Worm (Caenorhabditis elegans) whole organism, L3 larva: ENCODE data around the gene H06I04.3.

Source experiments
- ZK546.5 ChIP-seq: sonication (generic microtip); optimal IDR thresholded peaks from 2 replicates; lab custom pipeline; 2017; ENCODE audit warnings: missing biosample characterization, missing genetic modification characterization
- ceh-16 ChIP-seq: sonication (generic microtip); optimal IDR thresholded peaks from 2 replicates; lab custom pipeline; 2017; ENCODE audit warnings: missing biosample characterization, missing genetic modification characterization
- ceh-28 ChIP-seq: fragments of 150-350 bp; optimal IDR thresholded peaks from 2 replicates; lab custom pipeline; 2014; ENCODE audit warnings: missing biosample characterization, missing genetic modification reagents, missing genetic modification characterization
- ceh-82 ChIP-seq: fragments of 150-350 bp; optimal IDR thresholded peaks from 2 replicates; lab custom pipeline; 2014; ENCODE audit warnings: missing biosample characterization, missing genetic modification characterization
- ceh-9 ChIP-seq: sonication (generic microtip); optimal IDR thresholded peaks from 2 replicates; lab custom pipeline; 2018; ENCODE audit warnings: missing biosample characterization, missing genetic modification characterization
- daf-12 ChIP-seq: fragments of 150-350 bp; optimal IDR thresholded peaks from 2 replicates; lab custom pipeline; 2014; ENCODE audit warnings: missing biosample characterization, missing genetic modification reagents, missing genetic modification characterization
- egl-5 ChIP-seq: fragments of 150-350 bp; optimal IDR thresholded peaks from 2 replicates; lab custom pipeline; 2017; ENCODE audit warnings: missing biosample characterization, missing genetic modification reagents, missing genetic modification characterization, inconsistent platforms
- elt-1 ChIP-seq: fragments of 150-350 bp; optimal IDR thresholded peaks from 2 replicates; lab custom pipeline; 2014; ENCODE audit warnings: missing biosample characterization, missing genetic modification characterization
- elt-2 ChIP-seq: sonication (generic microtip); optimal IDR thresholded peaks from 2 replicates; lab custom pipeline; 2016; ENCODE audit warnings: missing genetic modification reagents, mild to moderate bottlenecking, missing genetic modification characterization, missing compliant biosample characterization
- elt-3 ChIP-seq, 3 experiments: fragments of 150-350 bp in 1 of 3; sonication (generic microtip) in 2 of 3; optimal IDR thresholded peaks; 2 replicates in 2 of 3; 4 replicates in 1 of 3; lab custom pipeline; 2014 to 2017; ENCODE audit warnings: missing biosample characterization in 3 of 3, missing genetic modification characterization in 3 of 3
- fkh-10 ChIP-seq: sonication (generic microtip); optimal IDR thresholded peaks from 2 replicates; lab custom pipeline; 2017; ENCODE audit warnings: missing biosample characterization, missing genetic modification reagents, missing genetic modification characterization
- fkh-2 ChIP-seq: fragments of 150-350 bp; optimal IDR thresholded peaks from 2 replicates; lab custom pipeline; 2014; ENCODE audit warnings: missing biosample characterization, missing genetic modification reagents, missing genetic modification characterization
- fos-1 ChIP-seq: fragments of 150-350 bp; optimal IDR thresholded peaks from 2 replicates; lab custom pipeline; 2014; ENCODE audit warnings: missing biosample characterization, missing genetic modification characterization
- hmg-11 ChIP-seq: sonication (generic microtip); optimal IDR thresholded peaks from 2 replicates; lab custom pipeline; 2016; ENCODE audit warnings: missing genetic modification characterization, missing compliant biosample characterization
- jun-1 ChIP-seq: fragments of 150-350 bp; optimal IDR thresholded peaks from 2 replicates; lab custom pipeline; 2014; ENCODE audit warnings: missing biosample characterization, missing genetic modification reagents, missing genetic modification characterization
- lin-39 ChIP-seq: fragments of 150-350 bp; optimal IDR thresholded peaks from 2 replicates; lab custom pipeline; 2018; ENCODE audit warnings: missing biosample characterization, missing genetic modification reagents, missing genetic modification characterization
- lsy-12 ChIP-seq: sonication (generic microtip); optimal IDR thresholded peaks from 2 replicates; lab custom pipeline; 2016; ENCODE audit warnings: mild to moderate bottlenecking, missing genetic modification characterization, missing compliant biosample characterization
- mdl-1 ChIP-seq: fragments of 150-350 bp; optimal IDR thresholded peaks from 2 replicates; lab custom pipeline; 2014; ENCODE audit warnings: missing biosample characterization, missing genetic modification characterization
- mml-1 ChIP-seq: fragments of 150-350 bp; sonication (generic microtip); optimal IDR thresholded peaks from 3 replicates; lab custom pipeline; 2014; ENCODE audit warnings: missing biosample characterization, missing genetic modification characterization
- nhr-11 ChIP-seq: fragments of 150-350 bp; optimal IDR thresholded peaks from 2 replicates; lab custom pipeline; 2014; ENCODE audit warnings: missing biosample characterization, missing genetic modification characterization
- nhr-12 ChIP-seq: fragments of 150-350 bp; optimal IDR thresholded peaks from 2 replicates; lab custom pipeline; 2014; ENCODE audit warnings: missing biosample characterization, missing genetic modification characterization
- nhr-23 ChIP-seq: fragments of 150-350 bp; optimal IDR thresholded peaks from 2 replicates; lab custom pipeline; 2014; ENCODE audit warnings: missing biosample characterization, missing genetic modification reagents, missing genetic modification characterization
- nhr-237 ChIP-seq: fragments of 150-350 bp; optimal IDR thresholded peaks from 2 replicates; lab custom pipeline; 2014; ENCODE audit warnings: missing biosample characterization, missing genetic modification characterization
- nhr-25 ChIP-seq: sonication (generic microtip); optimal IDR thresholded peaks from 2 replicates; lab custom pipeline; 2017; ENCODE audit warnings: missing biosample characterization, missing genetic modification characterization
- nhr-67 ChIP-seq: fragments of 150-350 bp; optimal IDR thresholded peaks from 2 replicates; lab custom pipeline; 2014; ENCODE audit warnings: missing biosample characterization, missing genetic modification characterization
- nhr-76 ChIP-seq: fragments of 150-350 bp; sonication (generic microtip); optimal IDR thresholded peaks from 5 replicates; lab custom pipeline; 2014; ENCODE audit warnings: missing biosample characterization, missing genetic modification characterization
- nhr-77 ChIP-seq: fragments of 150-350 bp; optimal IDR thresholded peaks from 2 replicates; lab custom pipeline; 2014; ENCODE audit warnings: missing biosample characterization, missing genetic modification characterization
- pha-4 ChIP-seq: fragments of 150-350 bp; optimal IDR thresholded peaks from 2 replicates; lab custom pipeline; 2014; ENCODE audit warnings: missing biosample characterization, missing genetic modification reagents, missing genetic modification characterization
- pqm-1 ChIP-seq: fragments of 150-350 bp; optimal IDR thresholded peaks from 2 replicates; lab custom pipeline; 2017; ENCODE audit warnings: missing biosample characterization, missing genetic modification characterization, inconsistent platforms
- sea-2 ChIP-seq: fragments of 150-350 bp; sonication (generic microtip); optimal IDR thresholded peaks from 4 replicates; lab custom pipeline; 2014; ENCODE audit warnings: missing biosample characterization, missing genetic modification reagents, missing genetic modification characterization
- skn-1 ChIP-seq: fragments of 150-350 bp; optimal IDR thresholded peaks from 2 replicates; lab custom pipeline; 2014; ENCODE audit warnings: missing biosample characterization, missing genetic modification characterization
- snpc-4 ChIP-seq: fragments of 150-350 bp; optimal IDR thresholded peaks from 2 replicates; lab custom pipeline; 2014; ENCODE audit warnings: missing biosample characterization, missing genetic modification characterization
- unc-39 ChIP-seq: sonication (generic microtip); optimal IDR thresholded peaks from 4 replicates; lab custom pipeline; 2017; ENCODE audit warnings: missing biosample characterization, missing genetic modification characterization
- zag-1 ChIP-seq: fragments of 150-350 bp; optimal IDR thresholded peaks from 2 replicates; lab custom pipeline; 2014; ENCODE audit warnings: missing biosample characterization, missing genetic modification characterization
- ztf-11 ChIP-seq: fragments of 150-350 bp; optimal IDR thresholded peaks from 2 replicates; lab custom pipeline; 2014; ENCODE audit warnings: missing biosample characterization, missing genetic modification characterization
- ztf-4 ChIP-seq: fragments of 150-350 bp; optimal IDR thresholded peaks from 2 replicates; lab custom pipeline; 2014; ENCODE audit warnings: missing biosample characterization, missing genetic modification characterization

H06I04.3 gene

ce11 chrIII:3112001-3112400, 41.7 kb downstream of the H06I04.3 start:
- TF ChIP-seq fkh-2 (no peak), elt-2 (tag; lab: Kevin White, UChicago) (peak; percentile 23), sea-2 (GFP tag; lab: Kevin White, UChicago) (no peak), lin-39 (no peak)

ce11 chrIII:3112616-3113015, 42.3 kb downstream of the H06I04.3 start:
- TF ChIP-seq nhr-237 (tag; lab: Kevin White, UChicago): no peak
- TF ChIP-seq ceh-28 (tag; lab: Kevin White, UChicago): peak; percentile 58
- no peak for TF ChIP-seq elt-3 (tag; optimal IDR thresholded peaks at IDR 0.05; lab: Kevin White, UChicago)
- TF ChIP-seq daf-12 (tag; lab: Kevin White, UChicago): no peak
- no peak for TF ChIP-seq nhr-23 (tag; lab: Kevin White, UChicago)
- TF ChIP-seq skn-1 (tag; lab: Kevin White, UChicago): no peak
- no peak for TF ChIP-seq egl-5 (tag; lab: Kevin White, UChicago)

ce11 chrIII:3116969-3117368, 46.6 kb downstream of the H06I04.3 start:
- no peak for TF ChIP-seq snpc-4 (tag; lab: Kevin White, UChicago)
- TF ChIP-seq mdl-1 (tag; lab: Kevin White, UChicago): peak; percentile 23
- TF ChIP-seq ztf-4 (tag; lab: Kevin White, UChicago): no peak
- peak; percentile 97 for TF ChIP-seq pqm-1 (tag; lab: Kevin White, UChicago)
- TF ChIP-seq nhr-76 (tag; lab: Kevin White, UChicago): no peak
- no peak for TF ChIP-seq elt-1 (tag; lab: Kevin White, UChicago)
- no peak for TF ChIP-seq mml-1 (tag; lab: Kevin White, UChicago)
- no peak for TF ChIP-seq nhr-25 (tag; lab: Kevin White, UChicago)
- no peak for TF ChIP-seq hmg-11 (tag; lab: Kevin White, UChicago)
- no peak for TF ChIP-seq nhr-23 (tag; lab: Kevin White, UChicago)
- TF ChIP-seq elt-2 (tag; lab: Kevin White, UChicago): peak; percentile 93
- TF ChIP-seq nhr-12 (tag; lab: Kevin White, UChicago): no peak
- no peak for TF ChIP-seq daf-12 (tag; lab: Kevin White, UChicago)
- TF ChIP-seq jun-1: no peak
- no peak for TF ChIP-seq ceh-82 (tag; lab: Kevin White, UChicago)
- no peak for TF ChIP-seq ceh-28 (tag; lab: Kevin White, UChicago)
- TF ChIP-seq nhr-77 (tag; lab: Kevin White, UChicago): no peak
- no peak for TF ChIP-seq lsy-12 (tag; lab: Kevin White, UChicago)
- TF ChIP-seq skn-1 (tag; lab: Kevin White, UChicago): no peak
- no peak for TF ChIP-seq nhr-11 (tag; lab: Kevin White, UChicago)
- TF ChIP-seq nhr-237 (tag; lab: Kevin White, UChicago): no peak
- TF ChIP-seq unc-39: no peak
- TF ChIP-seq ZK546.5 (tag; lab: Kevin White, UChicago): no peak
- no peak for TF ChIP-seq ceh-9 (tag; lab: Kevin White, UChicago)

- TF ChIP-seq nhr-11 (tag; lab: Kevin White, UChicago) (no peak), lsy-12 (tag; lab: Kevin White, UChicago) (no peak), ztf-4 (tag; lab: Kevin White, UChicago) (no peak), egl-5 (tag; lab: Kevin White, UChicago) (no peak), pha-4 (tag; lab: Kevin White, UChicago) (peak; percentile 23), fkh-10 (GFP tag; lab: Kevin White, UChicago) (no peak), nhr-237 (tag; lab: Kevin White, UChicago) (no peak), nhr-25 (tag; lab: Kevin White, UChicago) (no peak), ceh-16 (tag; lab: Kevin White, UChicago) (no peak), fkh-2 (no peak), elt-1 (tag; lab: Kevin White, UChicago) (no peak), ztf-11 (tag; lab: Kevin White, UChicago) (no peak), nhr-67 (tag; lab: Kevin White, UChicago) (no peak), zag-1 (tag; lab: Kevin White, UChicago) (no peak), unc-39 (no peak), fos-1 (no peak), jun-1 (peak; percentile 50), skn-1 (tag; lab: Kevin White, UChicago) (no peak), mdl-1 (tag; lab: Kevin White, UChicago) (no peak), nhr-12 (tag; lab: Kevin White, UChicago) (no peak), elt-2 (tag; lab: Kevin White, UChicago) (peak; percentile 76), hmg-11 (tag; lab: Kevin White, UChicago) (no peak), pqm-1 (tag; lab: Kevin White, UChicago) (peak; percentile 71)
- TF ChIP-seq, all 47 proteins: peak for 4
Measured at ce11 chrIII:3119972-3120371, 49.6 kb downstream of the H06I04.3 start.
